Fruit fly (Drosophila melanogaster): ENCODE measurements around the gene bbg.
A peak's percentile ranks its signal among the peaks of the same experiment; 100 is the strongest.

The bbg gene

DNA sequence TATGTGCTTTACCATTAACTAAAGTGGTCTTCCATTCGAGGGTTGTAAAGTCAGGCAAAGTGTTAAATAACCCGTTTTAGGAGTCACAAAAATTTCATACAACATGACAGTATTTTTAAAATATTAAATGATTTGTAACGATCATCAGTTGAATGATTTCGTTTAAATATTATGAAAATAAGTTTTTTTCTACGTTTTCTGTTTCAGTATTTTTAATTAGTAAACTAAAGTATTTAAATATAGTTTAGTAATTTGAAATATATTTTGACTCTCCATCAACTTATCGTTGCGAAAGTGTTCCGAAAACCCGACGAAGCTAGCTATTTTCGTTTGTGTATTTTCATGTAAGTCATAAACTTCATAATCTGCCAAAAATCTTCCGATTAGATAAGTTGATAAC lies 31.1 kb upstream of the bbg start, which contains the start of gene CG42758:
TSS of gene CG42758 (plus strand) at position 301 of the 400 bp plus-strand sequence.
- no peak for TF ChIP-seq CG4496 (GFP tag; IDR thresholded peaks at IDR 0.05)
- no peak for TF ChIP-seq CG13204 (GFP tag; optimal IDR thresholded peaks at IDR 0.05)
- TF ChIP-seq CG32121 (GFP tag; IDR thresholded peaks at IDR 0.05) = no peak
- no peak for TF ChIP-seq Pif1A (GFP tag; optimal IDR thresholded peaks at IDR 0.05)
- TF ChIP-seq CG15710 (tag; optimal IDR thresholded peaks at IDR 0.05) = no peak
- no peak for TF ChIP-seq CG12605 (GFP tag; IDR thresholded peaks at IDR 0.05)
- TF ChIP-seq Pif1B (GFP tag; optimal IDR thresholded peaks at IDR 0.05) = no peak
- TF ChIP-seq fd96Ca (GFP tag; IDR thresholded peaks at IDR 0.05) = no peak
- TF ChIP-seq rn (GFP tag; IDR thresholded peaks at IDR 0.05) = no peak
- no peak for TF ChIP-seq CG8159 (tag; optimal IDR thresholded peaks at IDR 0.05)
- no peak for TF ChIP-seq Snoo (tag; optimal IDR thresholded peaks at IDR 0.05)
- no peak for TF ChIP-seq CG9948 (tag; optimal IDR thresholded peaks at IDR 0.05)
- TF ChIP-seq EcR (GFP tag; optimal IDR thresholded peaks at IDR 0.05) = no peak
- no peak for TF ChIP-seq CG14655 (GFP tag; optimal IDR thresholded peaks at IDR 0.05)
- TF ChIP-seq D1 (tag; optimal IDR thresholded peaks at IDR 0.05) = no peak
- no peak for TF ChIP-seq CG8301 (tag; optimal IDR thresholded peaks at IDR 0.05)
- no peak for TF ChIP-seq CG17806 (tag; optimal IDR thresholded peaks at IDR 0.05)
- no peak for TF ChIP-seq gl (tag; optimal IDR thresholded peaks at IDR 0.05)

- TF ChIP-seq CG8301 (tag; optimal IDR thresholded peaks at IDR 0.05) (no peak), CG17806 (tag; optimal IDR thresholded peaks at IDR 0.05) (no peak), EcR (GFP tag; optimal IDR thresholded peaks at IDR 0.05) (no peak), Pif1A (GFP tag; optimal IDR thresholded peaks at IDR 0.05) (no peak), D1 (tag; optimal IDR thresholded peaks at IDR 0.05) (no peak), CG10348 (GFP tag; IDR thresholded peaks at IDR 0.05) (no peak), Snoo (tag; optimal IDR thresholded peaks at IDR 0.05) (no peak)
Observed at dm6 chr3L:14565134-14565587, 29.1 kb upstream of the bbg start.

- TF ChIP-seq Pif1B (GFP tag; optimal IDR thresholded peaks at IDR 0.05) (no peak), EcR (GFP tag; optimal IDR thresholded peaks at IDR 0.05) (no peak), CG8301 (tag; optimal IDR thresholded peaks at IDR 0.05) (no peak), CG9948 (tag; optimal IDR thresholded peaks at IDR 0.05) (no peak), D1 (tag; optimal IDR thresholded peaks at IDR 0.05) (no peak), CG34367 (tag; optimal IDR thresholded peaks at IDR 0.05) (no peak), Ets98B (GFP tag; IDR thresholded peaks at IDR 0.05) (no peak), rn (GFP tag; IDR thresholded peaks at IDR 0.05) (no peak), CG17806 (tag; optimal IDR thresholded peaks at IDR 0.05) (no peak), CG13204 (GFP tag; optimal IDR thresholded peaks at IDR 0.05) (no peak), gl (tag; optimal IDR thresholded peaks at IDR 0.05) (no peak), Snoo (tag; optimal IDR thresholded peaks at IDR 0.05) (no peak)
Observed at dm6 chr3L:14564404-14564803, 28.3 kb upstream of the bbg start.

dm6 chr3L:14563461-14563860 lies 27.4 kb upstream of the bbg start:
- no peak for TF ChIP-seq Pif1B (GFP tag; optimal IDR thresholded peaks at IDR 0.05)
- TF ChIP-seq rn (GFP tag; IDR thresholded peaks at IDR 0.05) = no peak
- TF ChIP-seq CG32121 (GFP tag; IDR thresholded peaks at IDR 0.05) = no peak
- TF ChIP-seq D1 (tag; optimal IDR thresholded peaks at IDR 0.05) = no peak
- no peak for TF ChIP-seq gl (tag; optimal IDR thresholded peaks at IDR 0.05)

- TF ChIP-seq D1 (tag; optimal IDR thresholded peaks at IDR 0.05) (peak; percentile 37), gl (tag; optimal IDR thresholded peaks at IDR 0.05) (no peak), CG12605 (GFP tag; IDR thresholded peaks at IDR 0.05) (peak; percentile 44)
Observed at dm6 chr3L:14562672-14563071, 26.6 kb upstream of the bbg start.

- TF ChIP-seq CG34367 (tag; optimal IDR thresholded peaks at IDR 0.05) (no peak), CG17806 (tag; optimal IDR thresholded peaks at IDR 0.05) (no peak), Ets98B (GFP tag; IDR thresholded peaks at IDR 0.05) (no peak), CG9948 (tag; optimal IDR thresholded peaks at IDR 0.05) (no peak), EcR (GFP tag; optimal IDR thresholded peaks at IDR 0.05) (no peak), CG10348 (GFP tag; IDR thresholded peaks at IDR 0.05) (no peak), CG13204 (GFP tag; optimal IDR thresholded peaks at IDR 0.05) (no peak), Pif1A (GFP tag; optimal IDR thresholded peaks at IDR 0.05) (no peak), rn (GFP tag; IDR thresholded peaks at IDR 0.05) (no peak), gl (tag; optimal IDR thresholded peaks at IDR 0.05) (no peak), CG8301 (tag; optimal IDR thresholded peaks at IDR 0.05) (no peak), D1 (tag; optimal IDR thresholded peaks at IDR 0.05) (no peak), Snoo (tag; optimal IDR thresholded peaks at IDR 0.05) (no peak), CG12605 (GFP tag; IDR thresholded peaks at IDR 0.05) (no peak), CG15710 (tag; optimal IDR thresholded peaks at IDR 0.05) (no peak), fd96Ca (GFP tag; IDR thresholded peaks at IDR 0.05) (no peak), CG8159 (tag; optimal IDR thresholded peaks at IDR 0.05) (no peak), CG32121 (GFP tag; IDR thresholded peaks at IDR 0.05) (no peak)
Observed at dm6 chr3L:14560664-14561063, 24.6 kb upstream of the bbg start, which contains the start of gene Lk. Gene Lk, minus strand, starts transcription at chr3L:14560764.

DNA sequence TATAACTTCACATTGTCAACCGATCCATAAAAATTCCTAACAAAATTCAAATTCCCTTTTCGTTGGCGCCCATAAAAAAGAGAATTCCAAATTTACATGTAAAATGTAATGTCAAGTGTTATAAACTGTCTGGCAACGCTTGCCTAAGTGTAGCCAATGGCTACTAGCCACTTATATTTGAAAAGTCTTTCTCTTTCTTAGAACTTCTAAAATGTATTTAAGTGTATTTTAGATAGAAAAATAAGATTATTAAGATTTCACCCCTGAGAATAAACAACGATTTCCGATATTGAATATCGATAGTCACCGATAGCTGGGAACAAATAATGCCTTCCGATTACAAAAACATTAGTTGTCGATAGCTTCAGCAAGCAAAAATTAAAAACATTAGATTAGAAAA lies 23.6 kb upstream of the bbg start, which contains the start of gene CG34039:
TSS of gene CG34039 (plus strand) at position 342 of the 400 bp plus-strand sequence.
- TF ChIP-seq EcR (GFP tag; optimal IDR thresholded peaks at IDR 0.05) (no peak), CG13204 (GFP tag; optimal IDR thresholded peaks at IDR 0.05) (no peak), D1 (tag; optimal IDR thresholded peaks at IDR 0.05) (peak; percentile 8)
